Fruit fly (Drosophila melanogaster): ENCODE measurements around the gene CG34174.

Gene CG34174

dm6 chr2L:2189100-2189499 lies 25.0 kb upstream of the CG34174 start (continued):
- TF ChIP-seq CG15696 (tag; optimal IDR thresholded peaks at IDR 0.05) = peak; percentile 68
- peak; percentile 51; the same call in 1 of the 2 replicates for TF ChIP-seq HLH3B (GFP tag; IDR thresholded peaks at IDR 0.05)
- TF ChIP-seq stwl (tag; optimal IDR thresholded peaks at IDR 0.05) = peak; percentile 32
- TF ChIP-seq CG8765 (GFP tag; IDR thresholded peaks at IDR 0.05) = peak; percentile 47; the same call in 1 of the 2 replicates
- peak; percentile 75 for TF ChIP-seq Mes4 (GFP tag; optimal IDR thresholded peaks at IDR 0.05)
- TF ChIP-seq CG16815 (GFP tag; optimal IDR thresholded peaks at IDR 0.05) = peak; percentile 72
- peak; percentile 52 for TF ChIP-seq Sox102F (GFP tag; optimal IDR thresholded peaks at IDR 0.05)
- TF ChIP-seq org-1 (GFP tag; optimal IDR thresholded peaks at IDR 0.05) = peak; percentile 21
- TF ChIP-seq Sry-δ (GFP tag; optimal IDR thresholded peaks at IDR 0.05) = peak; percentile 15
- peak; percentile 53 for TF ChIP-seq Mad (GFP tag; optimal IDR thresholded peaks at IDR 0.05)
- no peak for TF ChIP-seq CG32532 (GFP tag; IDR thresholded peaks at IDR 0.05)
- peak; percentile 79 for TF ChIP-seq CG4360 (GFP tag; IDR thresholded peaks at IDR 0.05)
- TF ChIP-seq ham (GFP tag; IDR thresholded peaks at IDR 0.05) = no peak
- peak; percentile 25 for TF ChIP-seq CG15011 (GFP tag; optimal IDR thresholded peaks at IDR 0.05)
- peak; percentile 13 for TF ChIP-seq ems (GFP tag; optimal IDR thresholded peaks at IDR 0.05)
- no peak for TF ChIP-seq lov (optimal IDR thresholded peaks at IDR 0.05)
- TF ChIP-seq lov (GFP tag; IDR thresholded peaks at IDR 0.05) = peak; percentile 23; the same call in 1 of the 3 replicates
- TF ChIP-seq Stat92E (GFP tag; optimal IDR thresholded peaks at IDR 0.05) = peak in 1 of 3 experiments; percentile 93
- peak; percentile 72 for TF ChIP-seq croc (GFP tag; conservative IDR thresholded peaks at IDR 0.05)
- TF ChIP-seq Pdp1 (GFP tag; optimal IDR thresholded peaks at IDR 0.05) = peak; percentile 69 to 72
- peak; percentile 59; the same call in 1 of the 3 replicates for TF ChIP-seq Optix (GFP tag; IDR thresholded peaks at IDR 0.05)
- no peak for TF ChIP-seq ftz-f1 (GFP tag; optimal IDR thresholded peaks at IDR 0.05)
- TF ChIP-seq CG12219 (GFP tag; optimal IDR thresholded peaks at IDR 0.05) = peak; percentile 44
- peak; percentile 80 for TF ChIP-seq CG8388 (GFP tag; optimal IDR thresholded peaks at IDR 0.05)
- TF ChIP-seq gro (GFP tag; optimal IDR thresholded peaks at IDR 0.05) = no peak
- TF ChIP-seq CG17328 (GFP tag; IDR thresholded peaks at IDR 0.05) = peak; percentile 85
- peak; percentile 67 for TF ChIP-seq Side (GFP tag; optimal IDR thresholded peaks at IDR 0.05)
- peak; percentile 79 for TF ChIP-seq sisA (GFP tag; IDR thresholded peaks at IDR 0.05)
- no peak for TF ChIP-seq da (GFP tag; optimal IDR thresholded peaks at IDR 0.05)
- TF ChIP-seq Chrac-16 (GFP tag; optimal IDR thresholded peaks at IDR 0.05) = peak; percentile 79
- TF ChIP-seq sens-2 (GFP tag; IDR thresholded peaks at IDR 0.05) = peak; percentile 70
- peak; percentile 39; the same call in 1 of the 2 replicates for TF ChIP-seq Rx (GFP tag; IDR thresholded peaks at IDR 0.05)
- no peak for TF ChIP-seq Poxn (GFP tag; IDR thresholded peaks at IDR 0.05)
- TF ChIP-seq CG10267 (tag; optimal IDR thresholded peaks at IDR 0.05) = peak; percentile 76
- no peak for TF ChIP-seq CG43689 (GFP tag; IDR thresholded peaks at IDR 0.05)
- peak; percentile 14; the same call in 1 of the 2 replicates for TF ChIP-seq Ada2b (GFP tag; IDR thresholded peaks at IDR 0.05)
- peak; percentile 55; the same call in 2 of the 4 replicates for TF ChIP-seq Gug (GFP tag; IDR thresholded peaks at IDR 0.05)
- TF ChIP-seq Lhr (GFP tag; optimal IDR thresholded peaks at IDR 0.05) = peak; percentile 60
- no peak for TF ChIP-seq exex (tag; optimal IDR thresholded peaks at IDR 0.05)
- TF ChIP-seq cato (GFP tag; optimal IDR thresholded peaks at IDR 0.05; ENCODE audit: borderline replicate concordance) = peak; percentile 24
- no peak for TF ChIP-seq CG6765 (GFP tag; optimal IDR thresholded peaks at IDR 0.05)
- 0 out of 2 replicates have a peak, but pooled peaks have one; percentile 23 for TF ChIP-seq CG3847 (GFP tag; IDR thresholded peaks at IDR 0.05)
- TF ChIP-seq CG18764 (GFP tag; optimal IDR thresholded peaks at IDR 0.05) = peak; percentile 60
- TF ChIP-seq CG12744 (GFP tag; optimal IDR thresholded peaks at IDR 0.05) = no peak
- peak; percentile 25 for TF ChIP-seq CG10462 (GFP tag; optimal IDR thresholded peaks at IDR 0.05)
- TF ChIP-seq CG10959 (GFP tag; IDR thresholded peaks at IDR 0.05) = peak; percentile 87
- TF ChIP-seq row (GFP tag; IDR thresholded peaks at IDR 0.05) = peak; percentile 70
- peak; percentile 62 for TF ChIP-seq CG17359 (tag; optimal IDR thresholded peaks at IDR 0.05)
- TF ChIP-seq CG18262 (tag; optimal IDR thresholded peaks at IDR 0.05) = peak; percentile 90
- TF ChIP-seq CG14667 (GFP tag; IDR thresholded peaks at IDR 0.05) = peak; percentile 52; the same call in 1 of the 2 replicates
- peak; percentile 50 to 89 for TF ChIP-seq chif (GFP tag; optimal IDR thresholded peaks at IDR 0.05)

Measured in whole organism, embryonic.